Fruit fly (Drosophila melanogaster) whole organism, pupa: ENCODE data around the gene Pex12.

Experiments used
- CG10348 ChIP-seq: fragments of 200-800 bp; sonication (Bioruptor generic); IDR thresholded peaks from 2 replicates; pipeline ENCODE4 v1.3.6; 2022; ENCODE audit warnings: missing biosample characterization, missing genetic modification characterization
- CG12605 ChIP-seq: fragments of 200-800 bp; sonication (Bioruptor generic); IDR thresholded peaks from 2 replicates; pipeline ENCODE4 v1.3.6; 2022; ENCODE audit warnings: missing biosample characterization, missing genetic modification characterization
- CG32121 ChIP-seq: fragments of 200-800 bp; sonication (Bioruptor generic); IDR thresholded peaks from 2 replicates; pipeline ENCODE4 v1.3.6; 2022; ENCODE audit warnings: missing biosample characterization, missing genetic modification characterization
- CG4496 ChIP-seq: fragments of 200-800 bp; sonication (Bioruptor generic); IDR thresholded peaks from 3 replicates; pipeline ENCODE4 v1.3.6; 2022; ENCODE audit warnings: missing biosample characterization, missing genetic modification characterization
- Ets98B ChIP-seq: fragments of 200-800 bp; sonication (Bioruptor generic); IDR thresholded peaks from 2 replicates; pipeline ENCODE4 v1.3.6; 2022; ENCODE audit warnings: missing biosample characterization, missing genetic modification characterization
- Pif1A ChIP-seq: fragments of 200-800 bp; sonication (Bioruptor generic); optimal IDR thresholded peaks from 3 replicates; lab custom pipeline; 2016; ENCODE audit warnings: missing biosample characterization, missing genetic modification characterization
- rn ChIP-seq: fragments of 200-800 bp; sonication (Bioruptor generic); IDR thresholded peaks from 2 replicates; pipeline ENCODE4 v1.3.6; 2022; ENCODE audit warnings: missing biosample characterization, missing genetic modification characterization

- TF ChIP-seq CG12605 (no peak), Pif1A (no peak), rn (no peak), CG32121 (no peak), CG4496 (GFP tag; lab: Robert Waterston, UW) (no peak), CG10348 (no peak), Ets98B (GFP tag; lab: Robert Waterston, UW) (no peak)
Observed at dm6 chr2L:857897-858517, 42.2 kb downstream of the Pex12 start.
